Worm (Caenorhabditis elegans) whole organism, L4/young adult: ENCODE data around the gene mfsd-12.
A peak's percentile ranks its signal among the peaks of the same experiment; 100 is the strongest.

ENCODE experiments used
- W03F9.2 ChIP-seq: fragments of 150-350 bp; optimal IDR thresholded peaks from 2 replicates; lab custom pipeline; 2014; ENCODE audit warnings: missing biosample characterization, missing genetic modification characterization
- dao-5 ChIP-seq: sonication (generic microtip); optimal IDR thresholded peaks from 2 replicates; lab custom pipeline; 2016; ENCODE audit warnings: missing genotype, missing genetic modification characterization, moderate library complexity, missing compliant biosample characterization
- him-1 ChIP-seq: sonication (generic microtip); optimal IDR thresholded peaks from 2 replicates; lab custom pipeline; 2016; ENCODE audit warnings: missing genotype, missing genetic modification reagents, missing genetic modification characterization, missing compliant biosample characterization

The mfsd-12 gene

DNA sequence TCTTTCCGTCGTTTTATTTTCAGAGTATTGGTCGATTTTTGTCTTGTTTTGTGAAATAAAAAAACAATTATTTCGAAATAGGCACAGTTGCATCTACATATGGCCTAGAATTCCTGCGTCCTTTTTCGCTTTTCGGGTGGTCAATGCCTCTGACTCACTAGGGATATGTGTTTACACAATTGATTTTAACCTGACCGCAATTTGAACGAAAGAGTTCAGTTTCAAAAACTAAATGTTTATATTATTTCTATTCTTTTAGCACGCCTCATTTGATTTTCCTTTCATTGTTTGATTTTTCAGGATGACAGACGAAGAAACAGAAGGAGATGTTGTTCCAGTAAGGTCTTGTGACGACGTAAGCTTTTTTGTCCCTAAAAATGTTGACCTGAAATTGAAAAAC, at the start of gene mfsd-12:
Gene mfsd-12 (plus strand): TSS at position 301 of the 400 bp plus-strand sequence.
- no peak for TF ChIP-seq dao-5
- TF ChIP-seq W03F9.2 (tag; lab: Kevin White, UChicago), result no peak
- TF ChIP-seq him-1 (tag; lab: Kevin White, UChicago), result no peak

DNA sequence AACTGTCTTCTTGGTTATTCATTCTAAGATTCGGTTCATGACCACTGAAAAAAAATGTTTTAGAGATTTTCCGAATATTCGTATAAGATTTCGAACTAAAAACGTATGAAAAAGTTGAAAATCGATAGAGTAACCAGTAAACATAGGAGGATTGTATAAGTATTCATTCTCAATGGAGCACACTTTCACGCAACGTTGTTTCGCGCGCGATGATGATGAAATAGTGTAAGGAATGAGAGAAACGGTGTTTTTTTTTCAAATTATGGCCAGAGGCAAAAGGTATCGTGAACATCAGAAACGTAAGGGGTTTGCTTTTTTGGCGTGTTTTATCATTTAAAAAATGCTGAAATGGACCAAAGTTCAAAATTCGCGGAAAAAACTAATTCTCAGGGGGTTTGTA, 48.3 kb upstream of the mfsd-12 start, which contains the start of gene pqn-65:
Gene pqn-65 (minus strand): TSS at position 54 of the 400 bp plus-strand sequence.
- TF ChIP-seq W03F9.2 (tag; lab: Kevin White, UChicago) (no peak), dao-5 (no peak)

DNA sequence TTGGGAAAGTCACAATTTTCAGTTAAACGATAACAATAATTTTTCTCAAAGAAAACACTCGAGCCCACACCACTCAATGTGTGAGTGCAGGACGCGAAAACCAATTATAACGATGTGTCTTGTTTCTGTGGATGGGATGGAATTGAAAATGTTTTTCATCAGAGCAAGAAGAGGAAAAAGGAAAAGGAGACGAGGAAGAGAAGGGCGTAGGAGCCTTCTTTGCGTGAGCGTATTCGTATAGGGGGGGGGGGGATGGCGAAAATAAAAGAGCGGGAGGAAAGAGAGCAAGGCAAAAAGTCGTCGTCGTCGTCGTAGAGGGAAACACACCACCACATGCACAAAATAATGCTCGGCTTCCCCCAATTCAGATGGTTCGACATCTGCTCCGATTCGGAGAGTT, 47.9 kb upstream of the mfsd-12 start:
- no peak for TF ChIP-seq dao-5
- TF ChIP-seq him-1 (tag; lab: Kevin White, UChicago), result peak; percentile 22

DNA sequence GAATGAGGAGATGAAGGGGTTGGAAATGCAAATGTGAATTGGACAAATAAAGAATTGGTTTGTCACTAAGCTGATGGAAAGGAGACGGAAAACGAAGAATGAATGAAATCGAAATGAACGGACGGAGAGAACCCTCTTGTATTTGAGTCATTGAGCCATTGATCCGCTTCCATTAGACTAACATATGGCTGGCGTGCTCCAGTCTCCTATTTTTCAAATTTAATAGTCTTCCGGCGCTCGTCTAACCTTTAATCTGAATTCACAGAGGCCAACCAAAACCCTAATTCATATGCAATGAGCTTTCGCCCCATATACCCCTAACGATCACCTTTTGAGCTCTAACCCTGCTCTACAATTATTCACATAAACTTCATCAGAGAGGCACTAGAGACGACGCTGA, 45.9 kb upstream of the mfsd-12 start, which contains the start of gene C46C11.3:
Gene C46C11.3 (plus strand): TSS at position 301 of the 400 bp plus-strand sequence.
- no peak for TF ChIP-seq W03F9.2 (tag; lab: Kevin White, UChicago)
- no peak for TF ChIP-seq him-1 (tag; lab: Kevin White, UChicago)
- TF ChIP-seq dao-5, result no peak

DNA sequence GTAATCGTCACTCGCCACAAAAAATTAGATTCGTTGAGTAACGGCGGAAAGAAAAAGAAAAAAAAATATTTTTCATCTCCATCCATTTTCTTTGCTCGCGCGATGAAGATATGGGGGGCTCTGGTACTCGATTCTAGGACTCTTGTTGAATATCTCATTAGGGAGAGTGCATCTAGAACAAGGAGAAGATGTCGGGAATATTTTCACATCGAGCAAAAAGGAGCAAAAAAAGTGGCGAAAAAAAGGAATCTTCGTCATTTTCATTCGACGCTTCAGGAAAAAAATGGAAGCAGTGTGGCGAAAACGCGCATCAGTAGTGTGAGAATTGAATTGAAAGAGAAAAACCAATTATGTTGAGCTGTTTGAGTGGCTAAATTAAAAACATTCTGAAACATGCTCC, 44.2 kb upstream of the mfsd-12 start:
- TF ChIP-seq him-1 (tag; lab: Kevin White, UChicago) (no peak), dao-5 (no peak)

DNA sequence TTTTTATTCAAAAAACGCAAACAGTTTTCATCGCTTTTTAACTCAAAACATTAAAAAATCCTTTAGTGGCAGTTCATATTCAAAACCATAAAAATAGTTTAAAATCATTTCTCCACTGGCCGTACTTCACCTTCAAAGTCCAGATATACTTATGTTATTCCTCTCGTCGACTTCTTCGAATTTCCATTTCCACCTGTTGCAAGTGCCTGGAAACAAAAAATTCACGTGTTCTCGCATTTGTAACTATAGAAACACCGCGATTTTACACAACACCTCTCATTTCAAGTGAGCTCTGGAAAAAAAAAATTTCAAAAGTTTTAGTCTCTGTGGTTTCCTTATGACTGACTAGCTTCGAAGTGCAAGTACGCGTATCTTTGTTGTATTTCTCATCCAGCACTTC, 42.8 kb upstream of the mfsd-12 start:
- TF ChIP-seq dao-5 (no peak), W03F9.2 (tag; lab: Kevin White, UChicago) (no peak), him-1 (tag; lab: Kevin White, UChicago) (no peak)

DNA sequence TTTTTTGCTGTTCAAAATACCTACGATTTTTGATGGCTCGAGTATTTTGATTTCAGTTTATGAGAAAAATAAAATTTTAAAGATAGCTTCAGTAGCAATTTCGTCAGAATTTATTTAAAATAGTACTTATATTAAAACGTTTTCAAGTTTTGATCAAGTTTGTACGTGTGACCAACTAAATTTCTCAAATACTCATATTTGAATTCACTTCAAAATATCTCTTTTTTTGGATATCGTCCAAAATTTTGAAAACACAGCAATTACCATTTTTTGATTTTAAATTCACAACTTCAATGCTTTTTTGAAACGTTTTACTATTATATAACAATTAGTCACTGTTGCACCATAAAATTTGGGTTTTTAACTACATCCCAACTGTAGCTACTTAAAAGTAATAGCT, 41.0 kb upstream of the mfsd-12 start:
- TF ChIP-seq him-1 (tag; lab: Kevin White, UChicago), result no peak
- TF ChIP-seq dao-5, result no peak
- TF ChIP-seq W03F9.2 (tag; lab: Kevin White, UChicago), result no peak

DNA sequence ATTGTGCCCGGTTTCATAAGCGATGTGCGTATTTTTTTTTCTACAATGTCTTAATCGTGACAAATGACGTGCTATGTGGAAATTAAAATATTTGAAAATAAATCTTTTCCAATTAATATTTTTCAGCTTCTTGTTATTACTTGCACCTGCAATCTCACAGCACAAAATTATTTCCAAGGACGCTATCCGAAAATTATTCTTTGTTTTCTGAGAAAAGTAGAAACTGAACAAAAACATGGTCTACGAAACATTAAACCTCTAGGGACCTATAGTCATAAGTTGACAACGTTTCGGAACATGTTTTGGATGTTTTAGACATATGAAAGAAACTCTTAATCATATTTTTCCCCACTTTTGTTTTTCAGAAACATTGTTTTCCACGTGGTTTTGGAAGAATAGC, 39.5 kb upstream of the mfsd-12 start:
- TF ChIP-seq dao-5 (no peak), him-1 (tag; lab: Kevin White, UChicago) (no peak), W03F9.2 (tag; lab: Kevin White, UChicago) (no peak)

DNA sequence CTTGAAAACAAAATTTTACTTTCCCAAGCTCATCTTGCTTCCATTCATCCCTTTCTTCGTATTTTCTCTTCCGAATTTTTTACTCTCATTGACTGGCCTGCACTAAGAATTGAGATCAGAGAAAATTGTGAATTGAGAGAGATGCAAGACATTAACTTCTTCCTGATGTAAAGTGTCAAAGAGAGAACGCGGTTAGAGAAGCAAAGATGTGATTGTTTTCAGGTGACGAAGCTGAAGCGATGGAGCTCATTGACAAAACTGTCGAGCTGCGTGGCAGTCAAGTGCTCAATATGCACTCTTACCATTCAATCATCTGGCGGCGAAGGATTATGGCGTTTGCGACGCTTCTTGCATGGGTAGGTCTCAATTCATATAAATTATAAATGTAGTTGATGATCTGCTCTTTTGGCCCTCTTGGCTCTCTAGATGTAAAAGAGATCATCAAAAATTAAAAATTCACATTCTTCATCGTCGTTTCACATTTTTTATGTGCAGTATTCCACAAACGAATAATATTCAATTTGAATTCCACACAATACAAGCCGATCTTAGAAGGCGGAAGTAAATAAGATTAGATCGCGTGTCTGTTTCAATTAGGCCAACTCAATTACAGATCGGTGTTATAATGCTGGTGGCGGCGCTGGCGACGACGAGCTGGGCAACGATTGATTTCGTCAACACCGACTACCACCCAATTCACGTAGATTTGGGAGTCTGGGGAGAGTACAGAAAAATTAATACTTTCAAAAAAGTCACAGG, 38.9 kb upstream of the mfsd-12 start:
- TF ChIP-seq W03F9.2 (tag; lab: Kevin White, UChicago) (no peak), him-1 (tag; lab: Kevin White, UChicago) (no peak), dao-5 (no peak)

DNA sequence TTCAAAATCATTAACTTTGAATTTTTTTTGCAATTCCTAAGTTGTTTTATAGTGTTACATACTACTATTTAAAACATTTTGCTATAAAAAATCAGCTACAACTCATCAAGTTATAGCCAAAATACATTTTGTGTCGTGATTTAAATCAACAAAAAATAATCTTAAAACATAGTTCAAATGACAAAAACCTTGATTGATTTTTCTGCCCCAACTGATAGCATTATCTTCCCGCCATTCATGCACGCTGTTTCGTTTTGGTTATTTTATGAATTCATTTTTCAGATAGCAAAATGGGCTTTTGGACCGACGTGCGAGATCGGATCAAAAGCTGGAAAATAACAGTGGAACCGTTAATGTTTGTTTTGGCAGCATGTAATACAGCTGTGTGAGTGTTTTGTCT, 35.8 kb upstream of the mfsd-12 start, which contains the start of gene slcr-46.1:
Gene slcr-46.1 (plus strand): TSS at position 274 of the 400 bp plus-strand sequence.
- TF ChIP-seq him-1 (tag; lab: Kevin White, UChicago), result no peak
- TF ChIP-seq W03F9.2 (tag; lab: Kevin White, UChicago), result no peak
- no peak for TF ChIP-seq dao-5

DNA sequence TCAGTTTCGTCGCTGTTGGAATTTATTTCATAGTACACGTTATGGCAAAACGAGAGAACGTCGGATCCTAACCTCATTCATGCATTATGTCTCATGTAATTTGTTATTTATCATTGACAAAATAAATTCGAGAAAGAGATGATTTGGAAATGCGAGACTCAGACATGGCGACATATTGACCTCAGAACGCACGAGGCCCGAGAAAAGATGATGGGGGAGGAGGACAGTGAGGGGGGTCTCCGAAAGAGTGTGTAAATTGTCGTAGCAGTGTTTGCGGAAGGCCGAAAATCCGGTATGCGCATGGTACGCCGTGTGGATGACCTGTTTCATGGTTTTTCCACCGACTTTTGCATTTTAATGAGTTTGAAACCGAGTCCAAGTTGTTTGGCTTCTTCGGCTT, 32.2 kb upstream of the mfsd-12 start:
- TF ChIP-seq dao-5 (no peak), W03F9.2 (tag; lab: Kevin White, UChicago) (no peak), him-1 (tag; lab: Kevin White, UChicago) (no peak)

DNA sequence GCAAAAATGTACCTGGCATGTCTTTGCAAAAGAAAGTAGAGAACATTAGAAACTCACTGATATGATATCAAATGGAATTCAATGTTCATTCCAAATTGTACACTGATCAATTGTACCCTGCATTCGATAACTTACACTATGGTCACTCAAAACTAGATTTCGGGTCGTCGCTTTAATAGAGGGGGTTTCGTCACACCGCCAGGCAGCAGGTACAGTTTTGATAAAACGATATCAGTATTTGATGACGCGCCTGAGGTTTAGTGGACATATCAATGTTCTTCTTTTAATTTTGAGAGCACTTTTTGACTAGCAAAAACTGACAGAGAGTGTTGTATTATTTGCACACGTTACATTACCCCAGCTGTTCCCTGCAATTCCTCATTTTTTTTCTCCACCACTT, 31.7 kb upstream of the mfsd-12 start:
- TF ChIP-seq dao-5, result no peak
- TF ChIP-seq W03F9.2 (tag; lab: Kevin White, UChicago), result no peak
- no peak for TF ChIP-seq him-1 (tag; lab: Kevin White, UChicago)

DNA sequence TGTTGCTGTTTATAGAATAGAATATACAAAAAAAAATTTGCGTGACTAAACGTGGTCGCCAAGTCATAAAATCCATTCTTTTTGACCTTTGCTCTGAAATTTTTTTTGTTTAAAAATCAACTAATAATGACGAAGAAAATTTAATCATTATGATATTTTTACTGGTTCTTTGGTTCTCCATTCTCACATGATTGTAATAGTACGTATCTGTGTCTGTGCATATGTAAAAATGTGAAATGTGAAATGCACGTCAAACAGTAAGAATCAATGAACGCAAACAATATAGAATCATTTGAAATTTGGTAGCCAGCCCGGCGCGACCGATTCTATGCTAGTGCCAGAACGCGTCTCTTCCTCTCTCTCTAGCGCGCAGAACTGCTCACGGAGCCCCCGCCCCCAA, 31.1 kb upstream of the mfsd-12 start, which contains the start of gene hosl-1:
Gene hosl-1 (plus strand): TSS at position 301 of the 400 bp plus-strand sequence.
- TF ChIP-seq dao-5 (no peak), him-1 (tag; lab: Kevin White, UChicago) (no peak), W03F9.2 (tag; lab: Kevin White, UChicago) (no peak)

DNA sequence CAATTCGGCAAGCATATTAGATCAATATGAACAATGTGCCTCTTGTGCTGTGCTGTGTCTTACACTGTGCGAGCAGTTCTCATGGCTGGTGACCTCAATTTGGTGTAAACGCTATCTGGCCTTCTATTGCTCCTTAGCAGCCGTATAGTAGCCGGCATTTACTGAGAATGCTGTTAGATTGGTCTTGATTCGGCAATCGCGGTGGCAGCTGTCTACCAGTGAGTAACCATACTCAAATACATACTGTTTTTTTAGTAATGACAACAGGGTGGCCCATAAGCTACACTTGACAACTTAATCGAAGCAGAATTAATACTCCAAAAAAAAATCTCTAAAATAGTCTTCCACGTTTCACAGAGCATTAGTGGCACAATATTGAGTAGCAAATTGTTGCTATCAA, 20.8 kb upstream of the mfsd-12 start, which contains the start of gene C46C11.4:
Gene C46C11.4 (minus strand): TSS at position 101 of the 400 bp plus-strand sequence.
- TF ChIP-seq him-1 (tag; lab: Kevin White, UChicago) (no peak), W03F9.2 (tag; lab: Kevin White, UChicago) (no peak), dao-5 (no peak)

DNA sequence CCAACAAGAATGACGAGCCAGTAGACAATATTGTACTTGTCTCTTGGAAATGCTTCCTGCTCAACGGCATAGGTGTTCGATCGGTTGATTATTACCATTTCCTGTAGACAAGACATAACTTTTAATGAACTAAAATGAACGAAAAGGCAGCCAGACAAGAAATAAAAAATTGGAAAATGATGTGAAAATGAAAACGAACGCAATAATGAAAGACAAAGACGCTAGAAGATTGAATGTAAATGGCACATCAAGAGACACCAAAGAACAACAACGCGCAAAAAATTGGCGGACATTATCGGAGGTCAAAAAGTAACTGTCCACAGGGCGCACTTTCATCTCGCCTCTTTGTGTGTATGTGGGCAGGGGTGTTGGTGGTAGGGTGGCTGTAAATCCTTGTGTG, 18.8 kb upstream of the mfsd-12 start, which contains the start of gene ent-5:
Gene ent-5 (minus strand): TSS at position 101 of the 400 bp plus-strand sequence.
- TF ChIP-seq dao-5, result no peak
- no peak for TF ChIP-seq him-1 (tag; lab: Kevin White, UChicago)
- TF ChIP-seq W03F9.2 (tag; lab: Kevin White, UChicago), result no peak
